Fruit fly (Drosophila melanogaster): Measurements from ENCODE around the gene CG11679.
A peak's percentile ranks its signal among the peaks of the same experiment; 100 is the strongest.

The CG11679 gene

DNA sequence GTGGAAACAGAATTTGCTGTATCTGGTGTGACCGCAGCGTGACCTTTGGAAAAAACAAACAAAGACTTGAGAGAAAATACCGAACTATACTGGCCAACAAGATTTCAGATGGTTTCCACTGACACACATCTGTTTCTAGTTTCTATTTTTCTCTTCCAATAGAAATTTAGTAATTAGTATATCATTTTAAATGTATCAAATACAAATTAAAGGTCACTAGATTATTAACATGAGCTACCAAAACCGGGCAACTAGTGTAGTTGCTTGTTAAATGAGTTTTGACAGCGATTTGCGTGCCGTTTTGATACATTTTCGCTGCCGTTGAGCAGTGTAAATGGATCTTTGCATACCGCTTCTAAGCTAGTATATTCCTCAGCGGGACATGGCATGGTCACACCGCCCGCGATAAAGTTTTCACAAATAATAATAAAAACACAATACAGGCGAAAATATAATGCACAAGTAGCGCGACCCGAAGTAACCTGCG is 35.0 kb downstream of the CG11679 start, which contains the start of the genes Pis and Hap40:
Pis (minus strand) TSS at position 51 of the 487 bp plus-strand sequence.
Hap40 (plus strand) TSS at position 406 of the 487 bp plus-strand sequence.
- TF ChIP-seq dac (GFP tag; optimal IDR thresholded peaks at IDR 0.05) (peak; percentile 63), CG6808 (GFP tag; optimal IDR thresholded peaks at IDR 0.05) (peak; percentile 47), CG31627 (GFP tag; optimal IDR thresholded peaks at IDR 0.05) (peak; percentile 77), CG10631 (GFP tag; optimal IDR thresholded peaks at IDR 0.05) (peak; percentile 70), CG3032 (tag; optimal IDR thresholded peaks at IDR 0.05) (peak; percentile 76), CG8319 (GFP tag; optimal IDR thresholded peaks at IDR 0.05) (peak; percentile 19), CG10669 (GFP tag; optimal IDR thresholded peaks at IDR 0.05) (peak; percentile 49), esn (GFP tag; optimal IDR thresholded peaks at IDR 0.05) (peak; percentile 67), CG7368 (GFP tag; optimal IDR thresholded peaks at IDR 0.05) (no peak), Hr39 (GFP tag; optimal IDR thresholded peaks at IDR 0.05) (peak; percentile 77), eg (GFP tag; IDR thresholded peaks at IDR 0.05) (no peak), svp (GFP tag) (peak; percentile 94), CG32006 (GFP tag; optimal IDR thresholded peaks at IDR 0.05) (peak; percentile 79), fd59A (GFP tag; optimal IDR thresholded peaks at IDR 0.05) (peak; percentile 42), Hr4 (GFP tag; optimal IDR thresholded peaks at IDR 0.05) (peak; percentile 67), CG6163 (GFP tag; IDR thresholded peaks at IDR 0.05) (peak; percentile 60; the same call in 2 of the 3 replicates), pdm3 (GFP tag; optimal IDR thresholded peaks at IDR 0.05) (peak; percentile 69), CG11294 (GFP tag; IDR thresholded peaks at IDR 0.05) (peak; percentile 12; the same call in 1 of the 2 replicates), Sox102F (GFP tag; optimal IDR thresholded peaks at IDR 0.05) (no peak), vri (GFP tag; optimal IDR thresholded peaks at IDR 0.05) (peak; percentile 22), CG8119 (GFP tag; IDR thresholded peaks at IDR 0.05) (peak; percentile 47; the same call in 2 of the 3 replicates), Sox14 (GFP tag; optimal IDR thresholded peaks at IDR 0.05) (peak; percentile 83), CG3919 (GFP tag; optimal IDR thresholded peaks at IDR 0.05) (peak; percentile 51), achi (GFP tag; optimal IDR thresholded peaks at IDR 0.05) (no peak), Smox (GFP tag; optimal IDR thresholded peaks at IDR 0.05) (peak; percentile 70), salr (GFP tag; optimal IDR thresholded peaks at IDR 0.05) (peak in 1 of 2 experiments; percentile 28), spab (GFP tag; optimal IDR thresholded peaks at IDR 0.05) (no peak), CG16779 (tag; optimal IDR thresholded peaks at IDR 0.05) (no peak), Ets96B (tag; optimal IDR thresholded peaks at IDR 0.05) (peak; percentile 55), topi (GFP tag; optimal IDR thresholded peaks at IDR 0.05) (peak; percentile 61), net (GFP tag; optimal IDR thresholded peaks at IDR 0.05) (peak; percentile 36), acj6 (GFP tag; optimal IDR thresholded peaks at IDR 0.05) (peak; percentile 65), Lpt (GFP tag; optimal IDR thresholded peaks at IDR 0.05) (peak; percentile 37), Gug (GFP tag; IDR thresholded peaks at IDR 0.05) (peak; percentile 53), CG6276 (GFP tag; optimal IDR thresholded peaks at IDR 0.05) (no peak), CG6854 (GFP tag; optimal IDR thresholded peaks at IDR 0.05) (no peak), CG9139 (GFP tag; optimal IDR thresholded peaks at IDR 0.05) (no peak), fkh (GFP tag; optimal IDR thresholded peaks at IDR 0.05) (peak; percentile 77), Eip93F (GFP tag; optimal IDR thresholded peaks at IDR 0.05) (peak; percentile 15), CG4318 (GFP tag; optimal IDR thresholded peaks at IDR 0.05) (peak; percentile 67), CG8632 (GFP tag; optimal IDR thresholded peaks at IDR 0.05) (no peak), CG15336 (GFP tag; IDR thresholded peaks at IDR 0.05) (0 out of 2 replicates have a peak, but pooled peaks have one; percentile 17), CG11902 (GFP tag; optimal IDR thresholded peaks at IDR 0.05) (peak; percentile 63), CG1621 (tag; optimal IDR thresholded peaks at IDR 0.05) (no peak), Eip75B (GFP tag; optimal IDR thresholded peaks at IDR 0.05) (no peak), lz (GFP tag; optimal IDR thresholded peaks at IDR 0.05) (peak; percentile 78), CG11762 (GFP tag; optimal IDR thresholded peaks at IDR 0.05; ENCODE audit: insufficient read depth) (no peak), Met (GFP tag; optimal IDR thresholded peaks at IDR 0.05) (no peak), OdsH (GFP tag; optimal IDR thresholded peaks at IDR 0.05) (no peak), cyc (GFP tag; optimal IDR thresholded peaks at IDR 0.05) (peak; percentile 64), CG6792 (GFP tag; optimal IDR thresholded peaks at IDR 0.05) (peak; percentile 39), fd85E (GFP tag; optimal IDR thresholded peaks at IDR 0.05) (no peak)

All from whole organism, prepupa.